Worm (Caenorhabditis elegans) whole organism, L2 larva: ENCODE results near the gene txt-2.
A peak's percentile ranks its signal among the peaks of the same experiment; 100 is the strongest.
"Not testable (repeated sequence)": the region's sequence is repeated elsewhere in the genome, so short reads cannot be mapped to it uniquely, and the experiment has no call there.

ENCODE experiments used
- R02D3.7 ChIP-seq: fragments of 150-350 bp; optimal IDR thresholded peaks from 2 replicates; lab custom pipeline; 2014; ENCODE audit warnings: missing biosample characterization, missing genetic modification characterization
- aly-2 ChIP-seq: fragments of 150-350 bp; optimal IDR thresholded peaks from 2 replicates; lab custom pipeline; 2014; ENCODE audit warnings: missing biosample characterization, missing genetic modification characterization
- ama-1 ChIP-seq: fragments of 150-350 bp; optimal IDR thresholded peaks from 2 replicates; lab custom pipeline; 2018; ENCODE audit warnings: inconsistent platforms
- ceh-16 ChIP-seq: fragments of 150-350 bp; optimal IDR thresholded peaks from 2 replicates; lab custom pipeline; 2014; ENCODE audit warnings: missing biosample characterization, missing genetic modification characterization
- ceh-82 ChIP-seq: fragments of 150-350 bp; optimal IDR thresholded peaks from 2 replicates; lab custom pipeline; 2014; ENCODE audit warnings: missing biosample characterization, missing genetic modification characterization
- dmd-4 ChIP-seq: sonication (generic microtip); optimal IDR thresholded peaks from 2 replicates; lab custom pipeline; 2017; ENCODE audit warnings: missing biosample characterization, missing genetic modification characterization
- egl-27 ChIP-seq: sonication (generic microtip); optimal IDR thresholded peaks from 3 replicates; lab custom pipeline; 2017; ENCODE audit warnings: missing biosample characterization, missing genetic modification reagents, missing genetic modification characterization
- lin-13 ChIP-seq: fragments of 150-350 bp; optimal IDR thresholded peaks from 2 replicates; lab custom pipeline; 2014; ENCODE audit warnings: missing biosample characterization, missing genetic modification reagents, missing genetic modification characterization
- mdl-1 ChIP-seq, 2 experiments: fragments of 150-350 bp in 1 of 2; sonication (generic microtip) in 1 of 2; optimal IDR thresholded peaks; 2 replicates each; lab custom pipeline; 2017; ENCODE audit warnings: missing biosample characterization in 2 of 2, missing genetic modification characterization in 2 of 2
- nhr-12 ChIP-seq: fragments of 150-350 bp; optimal IDR thresholded peaks from 2 replicates; lab custom pipeline; 2014; ENCODE audit warnings: missing biosample characterization, missing genetic modification characterization
- nhr-25 ChIP-seq: fragments of 150-350 bp; sonication (generic microtip); optimal IDR thresholded peaks from 3 replicates; lab custom pipeline; 2014; ENCODE audit warnings: missing biosample characterization, missing genetic modification characterization
- nhr-77 ChIP-seq: fragments of 150-350 bp; optimal IDR thresholded peaks from 2 replicates; lab custom pipeline; 2014; ENCODE audit warnings: missing biosample characterization, missing genetic modification characterization
- snpc-4 ChIP-seq: fragments of 150-350 bp; optimal IDR thresholded peaks from 2 replicates; lab custom pipeline; 2014; ENCODE audit warnings: missing biosample characterization, missing genetic modification characterization

DNA sequence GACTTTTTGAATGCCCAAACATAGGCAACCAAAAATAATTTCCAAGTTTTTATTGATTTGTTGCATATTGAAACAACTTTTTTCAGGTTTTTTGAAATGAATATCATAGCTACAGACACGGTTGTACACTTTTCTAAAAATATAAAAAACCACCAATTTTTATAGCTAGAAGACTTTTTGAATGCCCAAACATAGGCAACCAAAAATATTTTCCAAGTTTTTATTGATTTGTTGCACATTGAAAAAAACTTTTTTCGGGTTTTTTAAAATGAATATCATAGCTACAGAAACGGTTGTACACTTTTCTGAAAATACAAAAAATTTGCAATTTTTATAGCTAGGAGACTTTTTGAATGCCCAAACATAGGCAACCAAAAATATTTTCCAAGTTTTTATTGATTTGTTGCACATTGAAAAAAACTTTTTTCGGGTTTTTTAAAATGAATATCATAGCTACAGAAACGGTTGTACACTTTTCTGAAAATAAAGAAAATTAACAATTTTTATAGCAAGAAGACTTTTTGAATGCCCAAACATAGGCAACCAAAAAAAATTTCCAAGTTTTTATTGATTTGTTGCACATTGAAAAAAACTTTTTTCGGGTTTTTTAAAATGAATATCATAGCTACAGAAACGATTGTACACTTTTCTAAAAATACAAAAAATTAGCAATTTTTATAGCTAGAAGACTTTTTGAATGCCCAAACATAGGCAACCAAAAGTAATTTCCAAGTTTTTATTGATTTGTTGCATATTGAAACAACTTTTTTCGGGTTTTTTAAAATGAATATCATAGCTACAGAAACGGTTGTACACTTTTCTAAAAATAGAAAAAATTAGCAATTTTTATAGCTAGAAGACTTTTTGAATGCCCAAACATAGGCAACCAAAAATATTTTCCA is 25.0 kb upstream of the txt-2 start:
- peak in 1 of 2 experiments; percentile 52 for TF ChIP-seq mdl-1 (tag; optimal IDR thresholded peaks at IDR 0.05; lab: Kevin White, UChicago)
- not testable (repeated sequence) for TF ChIP-seq ceh-82 (tag; lab: Kevin White, UChicago); ama-1 (lab: Kevin White, UChicago); snpc-4 (tag; lab: Kevin White, UChicago); egl-27 (tag; lab: Kevin White, UChicago); ceh-16 (tag; lab: Kevin White, UChicago); nhr-12 (tag; lab: Kevin White, UChicago); lin-13 (GFP tag; lab: Kevin White, UChicago); dmd-4 (tag; lab: Kevin White, UChicago); aly-2 (tag; lab: Kevin White, UChicago); nhr-25 (tag; lab: Kevin White, UChicago); nhr-77 (tag; lab: Kevin White, UChicago)
- peak; percentile 51 for TF ChIP-seq R02D3.7 (tag; lab: Kevin White, UChicago)
